Worm (Caenorhabditis elegans) whole organism, young adult: ENCODE data around the gene asp-3.
A peak's percentile ranks its signal among the peaks of the same experiment; 100 is the strongest.

Experiments
- C06A6.2 ChIP-seq: fragments of 200-800 bp; sonication (Bioruptor generic); conservative IDR thresholded peaks from 2 replicates; pipeline ENCODE4 v1.3.6; 2022; ENCODE audit warnings: missing genetic modification characterization, missing compliant biosample characterization
- F10E7.11 ChIP-seq: sonication (generic microtip); optimal IDR thresholded peaks from 2 replicates; lab custom pipeline; 2017; ENCODE audit warnings: mild to moderate bottlenecking, missing genetic modification characterization, moderate library complexity, missing compliant biosample characterization
- F22D6.2 ChIP-seq: sonication (generic microtip); optimal IDR thresholded peaks from 2 replicates; lab custom pipeline; 2016; ENCODE audit warnings: mild to moderate bottlenecking, missing genetic modification characterization, missing compliant biosample characterization
- F57A8.1 ChIP-seq: fragments of 200-800 bp; sonication (Bioruptor generic); optimal IDR thresholded peaks from 2 replicates; lab custom pipeline; 2018; ENCODE audit warnings: mild to moderate bottlenecking, missing genetic modification characterization, moderate library complexity, missing compliant biosample characterization
- T26A5.8 ChIP-seq: sonication (generic microtip); optimal IDR thresholded peaks from 2 replicates; lab custom pipeline; 2016; ENCODE audit warnings: missing genetic modification characterization, missing compliant biosample characterization
- Y53F4B.3 ChIP-seq: fragments of 200-800 bp; sonication (Bioruptor generic); IDR thresholded peaks from 2 replicates; pipeline ENCODE4 v1.3.6; 2022; ENCODE audit warnings: missing genetic modification reagents, missing genetic modification characterization, missing compliant biosample characterization
- Y53G8AR.9 ChIP-seq: fragments of 200-800 bp; sonication (Bioruptor generic); conservative IDR thresholded peaks from 2 replicates; pipeline ENCODE4 v1.3.6; 2022; ENCODE audit warnings: missing genetic modification reagents, missing genetic modification characterization, missing compliant biosample characterization
- ZK185.1 ChIP-seq: sonication (generic microtip); optimal IDR thresholded peaks from 2 replicates; lab custom pipeline; 2016; ENCODE audit warnings: mild to moderate bottlenecking, missing genetic modification characterization, missing compliant biosample characterization; ENCODE audit not compliant: poor library complexity, severe bottlenecking
- atf-7 ChIP-seq: sonication (generic microtip); optimal IDR thresholded peaks from 2 replicates; lab custom pipeline; 2017; ENCODE audit warnings: mild to moderate bottlenecking, missing genetic modification characterization, missing compliant biosample characterization
- attf-3 ChIP-seq: fragments of 200-800 bp; sonication (Bioruptor generic); conservative IDR thresholded peaks from 2 replicates; pipeline ENCODE4 v1.3.6; 2022; ENCODE audit warnings: missing genetic modification reagents, missing genetic modification characterization, missing compliant biosample characterization
- bed-2 ChIP-seq: fragments of 200-800 bp; sonication (Bioruptor generic); IDR thresholded peaks from 2 replicates; pipeline ENCODE4 v1.3.6; 2022; ENCODE audit warnings: missing genetic modification reagents, missing genetic modification characterization, missing compliant biosample characterization
- ccch-3 ChIP-seq: fragments of 200-800 bp; sonication (Bioruptor generic); optimal IDR thresholded peaks from 2 replicates; lab custom pipeline; 2018; ENCODE audit warnings: mild to moderate bottlenecking, missing genetic modification characterization, missing compliant biosample characterization
- cebp-1 ChIP-seq, 2 experiments: fragments of 200-800 bp in 1 of 2; sonication (Bioruptor generic) in 1 of 2; sonication (generic microtip) in 1 of 2; IDR thresholded peaks in 1 of 2; optimal IDR thresholded peaks in 1 of 2; 2 replicates each; pipeline versions ENCODE4 v1.3.6 to Lab custom; 2017 to 2022; ENCODE audit warnings: missing compliant biosample characterization in 2 of 2, missing genetic modification characterization in 2 of 2, mild to moderate bottlenecking in 1 of 2, missing genetic modification reagents in 1 of 2, moderate library complexity in 1 of 2
- cebp-2 ChIP-seq: fragments of 200-800 bp; sonication (Bioruptor generic); IDR thresholded peaks from 2 replicates; pipeline ENCODE4 v1.3.6; 2022; ENCODE audit warnings: missing genetic modification characterization, missing compliant biosample characterization
- ceh-27 ChIP-seq: fragments of 200-800 bp; sonication (Bioruptor generic); optimal IDR thresholded peaks from 2 replicates; lab custom pipeline; 2018; ENCODE audit warnings: mild to moderate bottlenecking, missing genetic modification characterization, moderate library complexity, missing compliant biosample characterization
- ceh-79 ChIP-seq: sonication (generic microtip); optimal IDR thresholded peaks from 2 replicates; lab custom pipeline; 2017; ENCODE audit warnings: mild to moderate bottlenecking, missing genetic modification characterization, missing compliant biosample characterization
- dpff-1 ChIP-seq: sonication (generic microtip); optimal IDR thresholded peaks from 2 replicates; lab custom pipeline; 2017; ENCODE audit warnings: mild to moderate bottlenecking, missing genetic modification characterization, missing compliant biosample characterization
- egl-18 ChIP-seq: fragments of 200-800 bp; sonication (Bioruptor generic); IDR thresholded peaks from 2 replicates; pipeline ENCODE4 v1.3.6; 2022; ENCODE audit warnings: missing genetic modification reagents, missing genetic modification characterization, missing compliant biosample characterization
- egl-44 ChIP-seq: fragments of 200-800 bp; sonication (Bioruptor generic); IDR thresholded peaks from 2 replicates; pipeline ENCODE4 v1.3.6; 2022; ENCODE audit warnings: missing genetic modification reagents, missing genetic modification characterization, missing compliant biosample characterization
- egrh-3 ChIP-seq: fragments of 200-800 bp; sonication (Bioruptor generic); IDR thresholded peaks from 2 replicates; pipeline ENCODE4 v1.3.6; 2022; ENCODE audit warnings: missing genetic modification reagents, missing genetic modification characterization, missing compliant biosample characterization
- ekl-4 ChIP-seq: fragments of 200-800 bp; sonication (Bioruptor generic); IDR thresholded peaks from 2 replicates; pipeline ENCODE4 v1.3.6; 2022; ENCODE audit warnings: missing genetic modification reagents, missing genetic modification characterization, missing compliant biosample characterization
- gei-17 ChIP-seq: fragments of 200-800 bp; sonication (Bioruptor generic); optimal IDR thresholded peaks from 2 replicates; lab custom pipeline; 2018; ENCODE audit warnings: mild to moderate bottlenecking, missing genetic modification characterization, missing compliant biosample characterization
- hmg-20 ChIP-seq: fragments of 200-800 bp; sonication (Bioruptor generic); IDR thresholded peaks from 2 replicates; pipeline ENCODE4 v1.3.6; 2022; ENCODE audit warnings: missing genetic modification reagents, missing genetic modification characterization, missing compliant biosample characterization
- lag-1 ChIP-seq: fragments of 200-800 bp; sonication (Bioruptor generic); IDR thresholded peaks from 2 replicates; pipeline ENCODE4 v1.3.6; 2022; ENCODE audit warnings: missing genetic modification reagents, missing genetic modification characterization, missing compliant biosample characterization
- lin-26 ChIP-seq: fragments of 200-800 bp; sonication (Bioruptor generic); IDR thresholded peaks from 2 replicates; pipeline ENCODE4 v1.3.6; 2022; ENCODE audit warnings: missing genetic modification reagents, missing genetic modification characterization, missing compliant biosample characterization
- lin-35 ChIP-seq, 3 experiments: fragments of 150-350 bp in 2 of 3; sonication (generic microtip) in 1 of 3; optimal IDR thresholded peaks; 2 replicates each; lab custom pipeline; 2014 to 2018; ENCODE audit warnings: missing biosample characterization in 3 of 3, missing genetic modification characterization in 3 of 3, missing genetic modification reagents in 3 of 3
- lin-54 ChIP-seq: fragments of 200-800 bp; sonication (Bioruptor generic); optimal IDR thresholded peaks from 2 replicates; lab custom pipeline; 2018; ENCODE audit warnings: mild to moderate bottlenecking, missing genetic modification characterization, missing compliant biosample characterization
- lsl-1 ChIP-seq: fragments of 200-800 bp; sonication (Bioruptor generic); optimal IDR thresholded peaks from 2 replicates; lab custom pipeline; 2018; ENCODE audit warnings: mild to moderate bottlenecking, missing genetic modification characterization, moderate library complexity, missing compliant biosample characterization
- madf-3 ChIP-seq: fragments of 200-800 bp; sonication (Bioruptor generic); IDR thresholded peaks from 2 replicates; pipeline ENCODE4 v1.3.6; 2022; ENCODE audit warnings: missing genetic modification reagents, missing genetic modification characterization, missing compliant biosample characterization
- madf-6 ChIP-seq: fragments of 200-800 bp; sonication (Bioruptor generic); IDR thresholded peaks from 2 replicates; pipeline ENCODE4 v1.3.6; 2022; ENCODE audit warnings: missing genetic modification reagents, missing genetic modification characterization, missing compliant biosample characterization
- mcd-1 ChIP-seq: fragments of 200-800 bp; sonication (Bioruptor generic); IDR thresholded peaks from 2 replicates; pipeline ENCODE4 v1.3.6; 2022; ENCODE audit warnings: missing genetic modification reagents, missing genetic modification characterization, missing compliant biosample characterization
- mel-28 ChIP-seq: sonication (generic microtip); optimal IDR thresholded peaks from 2 replicates; lab custom pipeline; 2016; ENCODE audit warnings: borderline replicate concordance, mild to moderate bottlenecking, missing genetic modification characterization, missing compliant biosample characterization
- mxl-1 ChIP-seq: sonication (generic microtip); optimal IDR thresholded peaks from 2 replicates; lab custom pipeline; 2016; ENCODE audit warnings: missing genetic modification characterization, missing compliant biosample characterization
- nfyb-1 ChIP-seq: fragments of 200-800 bp; sonication (Bioruptor generic); IDR thresholded peaks from 2 replicates; pipeline ENCODE4 v1.3.6; 2022; ENCODE audit warnings: missing genetic modification reagents, missing genetic modification characterization, missing compliant biosample characterization
- nhr-120 ChIP-seq: fragments of 200-800 bp; sonication (Bioruptor generic); IDR thresholded peaks from 2 replicates; pipeline ENCODE4 v1.3.6; 2022; ENCODE audit warnings: missing genetic modification characterization, missing compliant biosample characterization
- nhr-179 ChIP-seq: sonication (generic microtip); optimal IDR thresholded peaks from 2 replicates; lab custom pipeline; 2016; ENCODE audit warnings: mild to moderate bottlenecking, missing genetic modification characterization, missing compliant biosample characterization
- nhr-27 ChIP-seq: fragments of 200-800 bp; sonication (Bioruptor generic); optimal IDR thresholded peaks from 2 replicates; lab custom pipeline; 2018; ENCODE audit warnings: mild to moderate bottlenecking, missing genetic modification characterization, moderate library complexity, missing compliant biosample characterization
- nhr-80 ChIP-seq: sonication (generic microtip); optimal IDR thresholded peaks from 2 replicates; lab custom pipeline; 2016; ENCODE audit warnings: missing genetic modification characterization, missing compliant biosample characterization
- rcor-1 ChIP-seq: fragments of 200-800 bp; sonication (Bioruptor generic); IDR thresholded peaks from 2 replicates; pipeline ENCODE4 v1.3.6; 2022; ENCODE audit warnings: missing genetic modification reagents, missing genetic modification characterization, missing compliant biosample characterization
- sdz-38 ChIP-seq: sonication (generic microtip); optimal IDR thresholded peaks from 2 replicates; lab custom pipeline; 2016; ENCODE audit warnings: missing genotype, missing genetic modification characterization, missing compliant biosample characterization
- snpc-1.1 ChIP-seq: sonication (generic microtip); optimal IDR thresholded peaks from 2 replicates; lab custom pipeline; 2017; ENCODE audit warnings: missing genetic modification characterization, mild to moderate bottlenecking, missing compliant biosample characterization, antibody characterized with exemption, moderate library complexity, missing genotype, missing genetic modification reagents; ENCODE audit not compliant: insufficient read depth
- snpc-1.3 ChIP-seq: sonication (generic microtip); optimal IDR thresholded peaks from 2 replicates; lab custom pipeline; 2017; ENCODE audit warnings: missing genetic modification characterization, mild to moderate bottlenecking, missing compliant biosample characterization, antibody characterized with exemption, moderate library complexity, missing genotype, missing genetic modification reagents; ENCODE audit not compliant: insufficient read depth
- somi-1 ChIP-seq: fragments of 200-800 bp; sonication (Bioruptor generic); optimal IDR thresholded peaks from 2 replicates; lab custom pipeline; 2018; ENCODE audit warnings: mild to moderate bottlenecking, missing genetic modification characterization, missing compliant biosample characterization
- tbp1 ChIP-seq: fragments of 200-800 bp; sonication (Bioruptor generic); optimal IDR thresholded peaks from 2 replicates; lab custom pipeline; 2018; ENCODE audit warnings: mild to moderate bottlenecking, missing genetic modification characterization, missing compliant biosample characterization
- unc-130 ChIP-seq: sonication (generic microtip); optimal IDR thresholded peaks from 2 replicates; lab custom pipeline; 2016; ENCODE audit warnings: missing genetic modification reagents, missing genetic modification characterization, missing compliant biosample characterization
- zim-3 ChIP-seq: sonication (generic microtip); optimal IDR thresholded peaks from 2 replicates; lab custom pipeline; 2017; ENCODE audit warnings: mild to moderate bottlenecking, missing genetic modification characterization, moderate library complexity, missing compliant biosample characterization
- ztf-25 ChIP-seq: fragments of 200-800 bp; sonication (Bioruptor generic); IDR thresholded peaks from 2 replicates; pipeline ENCODE4 v1.3.6; 2022; ENCODE audit warnings: missing genetic modification reagents, missing genetic modification characterization, missing compliant biosample characterization
- ztf-28 ChIP-seq: fragments of 200-800 bp; sonication (Bioruptor generic); IDR thresholded peaks from 2 replicates; pipeline ENCODE4 v1.3.6; 2022; ENCODE audit warnings: missing genetic modification reagents, missing genetic modification characterization, missing compliant biosample characterization

asp-3 gene

DNA sequence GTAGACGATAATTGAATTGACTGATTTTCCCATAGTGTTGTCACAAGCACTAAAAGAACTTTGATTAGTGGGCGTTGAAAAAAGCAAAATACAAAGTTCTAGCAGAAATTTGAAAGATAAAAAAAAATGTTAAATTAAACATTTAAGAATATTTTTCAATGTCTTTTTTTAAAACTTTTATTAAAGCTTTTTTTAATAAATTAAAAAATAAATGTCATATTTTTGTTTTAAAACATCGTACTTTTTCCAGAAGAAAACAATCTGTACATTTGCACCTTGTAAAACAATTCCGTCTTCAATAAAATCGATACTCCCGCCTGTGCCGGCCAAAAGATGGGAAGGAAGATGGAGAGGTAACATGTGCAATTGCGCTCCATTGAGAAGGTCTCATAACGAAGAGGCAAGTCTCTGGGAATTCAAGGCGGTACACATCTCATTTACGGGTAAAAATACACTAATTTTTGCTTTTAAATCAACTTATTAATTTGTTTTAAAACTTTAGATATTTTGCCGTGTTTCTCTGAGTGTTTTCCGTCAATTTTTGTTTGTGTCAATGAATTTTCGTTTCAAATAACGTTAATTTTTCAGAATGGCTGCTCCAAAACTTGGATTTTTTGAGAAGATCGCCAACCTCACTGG, 49.9 kb downstream of the asp-3 start, which contains the start of the genes glr-6 and asg-2 (continued):
- TF ChIP-seq sdz-38 (tag; lab: Kevin White, UChicago), result no peak
- no peak for TF ChIP-seq nfyb-1
- TF ChIP-seq Y53G8AR.9 (GFP tag; lab: Robert Waterston, UW), result no peak
- no peak for TF ChIP-seq egrh-3 (GFP tag; lab: Robert Waterston, UW)
- TF ChIP-seq cebp-1 (GFP tag; IDR thresholded peaks at IDR 0.05; lab: Robert Waterston, UW), result no peak
- TF ChIP-seq cebp-1 (tag; optimal IDR thresholded peaks at IDR 0.05; lab: Kevin White, UChicago), result peak; percentile 64
- TF ChIP-seq lag-1, result no peak
- TF ChIP-seq Y53F4B.3, result no peak
- no peak for TF ChIP-seq bed-2 (GFP tag; lab: Robert Waterston, UW)
- no peak for TF ChIP-seq dpff-1 (tag; lab: Kevin White, UChicago)
- no peak for TF ChIP-seq hmg-20 (GFP tag; lab: Robert Waterston, UW)
- TF ChIP-seq attf-3 (GFP tag; lab: Robert Waterston, UW), result no peak
- no peak for TF ChIP-seq ceh-79 (tag; lab: Kevin White, UChicago)
- TF ChIP-seq gei-17 (GFP tag; lab: Kevin White, UChicago), result no peak
- TF ChIP-seq mcd-1 (GFP tag; lab: Robert Waterston, UW), result peak; percentile 95
- 0 out of 2 replicates have a peak, but pooled peaks have one; percentile 22 for TF ChIP-seq egl-44
- peak; percentile 69 for TF ChIP-seq nhr-80 (tag; lab: Kevin White, UChicago)
- no peak for TF ChIP-seq C06A6.2 (GFP tag; lab: Robert Waterston, UW)
- TF ChIP-seq madf-6 (GFP tag; lab: Robert Waterston, UW), result no peak
- no peak for TF ChIP-seq nhr-120
- no peak for TF ChIP-seq ekl-4 (GFP tag; lab: Robert Waterston, UW)
- TF ChIP-seq rcor-1 (GFP tag; lab: Robert Waterston, UW), result peak; percentile 61
- no peak for TF ChIP-seq lsl-1
- TF ChIP-seq ZK185.1 (tag; lab: Kevin White, UChicago), result peak; percentile 66
- no peak for TF ChIP-seq snpc-1.3 (tag; lab: Kevin White, UChicago)
- no peak for TF ChIP-seq mel-28 (tag; lab: Kevin White, UChicago)
- no peak for TF ChIP-seq atf-7
- no peak for TF ChIP-seq tbp1 (GFP tag; lab: Kevin White, UChicago)
- TF ChIP-seq cebp-2, result no peak
- no peak for TF ChIP-seq T26A5.8 (tag; lab: Kevin White, UChicago)
- TF ChIP-seq zim-3 (tag; lab: Kevin White, UChicago), result no peak
- TF ChIP-seq F22D6.2, result no peak
- no peak for TF ChIP-seq F57A8.1 (GFP tag; lab: Kevin White, UChicago)
- TF ChIP-seq egl-18 (GFP tag; lab: Robert Waterston, UW), result no peak
- TF ChIP-seq ztf-25 (GFP tag; lab: Robert Waterston, UW), result no peak
- TF ChIP-seq ccch-3 (GFP tag; lab: Kevin White, UChicago), result no peak
- no peak for TF ChIP-seq madf-3 (GFP tag; lab: Robert Waterston, UW)
- no peak for TF ChIP-seq unc-130
- TF ChIP-seq lin-26, result no peak
- TF ChIP-seq ztf-28 (GFP tag; lab: Robert Waterston, UW), result no peak
- TF ChIP-seq ceh-27 (GFP tag; lab: Kevin White, UChicago), result peak; percentile 56
- no peak for TF ChIP-seq mxl-1
- peak in 1 of 3 experiments; percentile 44 for TF ChIP-seq lin-35 (GFP tag; optimal IDR thresholded peaks at IDR 0.05; lab: Kevin White, UChicago)
- no peak for TF ChIP-seq nhr-27 (tag; lab: Kevin White, UChicago)
- TF ChIP-seq somi-1 (GFP tag; lab: Kevin White, UChicago), result no peak
- no peak for TF ChIP-seq nhr-179
- no peak for TF ChIP-seq F10E7.11 (tag; lab: Kevin White, UChicago)
- TF ChIP-seq snpc-1.1 (tag; lab: Kevin White, UChicago), result no peak
- no peak for TF ChIP-seq lin-54 (GFP tag; lab: Kevin White, UChicago)
